Fruit fly (Drosophila melanogaster) whole organism, embryonic: Measurements from ENCODE around the gene Abl.

Experiments used
- BEAF-32 ChIP-seq: fragments of 200-800 bp; sonication (Bioruptor generic); optimal IDR thresholded peaks from 3 replicates; lab custom pipeline; 2017; ENCODE audit warnings: missing biosample characterization, missing genetic modification characterization, mild to moderate bottlenecking, moderate library complexity, missing genetic modification reagents
- CG10209 ChIP-seq: fragments of 200-800 bp; sonication (Bioruptor generic); optimal IDR thresholded peaks from 3 replicates; lab custom pipeline; 2017; ENCODE audit warnings: missing biosample characterization, mild to moderate bottlenecking, missing genetic modification characterization, missing genetic modification reagents
- CG11247 ChIP-seq: fragments of 200-800 bp; sonication (Bioruptor generic); IDR thresholded peaks from 2 replicates; pipeline ENCODE4 v1.3.6; 2022; ENCODE audit warnings: missing biosample characterization, missing genetic modification characterization
- CG12155 ChIP-seq: fragments of 200-800 bp; sonication (Bioruptor generic); optimal IDR thresholded peaks from 3 replicates; lab custom pipeline; 2016; ENCODE audit warnings: missing biosample characterization, missing genetic modification characterization
- CG12744 ChIP-seq: fragments of 200-800 bp; sonication (Bioruptor generic); optimal IDR thresholded peaks from 2 replicates; lab custom pipeline; 2016; ENCODE audit warnings: missing biosample characterization, missing genetic modification characterization
- CG1529 ChIP-seq: fragments of 200-800 bp; sonication (Bioruptor generic); optimal IDR thresholded peaks from 3 replicates; lab custom pipeline; 2018; ENCODE audit warnings: missing biosample characterization, missing genetic modification characterization
- CG1603 ChIP-seq: fragments of 200-800 bp; sonication (Bioruptor generic); optimal IDR thresholded peaks from 2 replicates; lab custom pipeline; 2019; ENCODE audit warnings: missing biosample characterization, mild to moderate bottlenecking, missing genetic modification characterization, moderate library complexity
- CG16813 ChIP-seq: fragments of 200-800 bp; sonication (Bioruptor generic); IDR thresholded peaks from 3 replicates; pipeline ENCODE4 v1.3.6; 2022; ENCODE audit warnings: missing biosample characterization, missing genetic modification characterization; ENCODE audit not compliant: partially characterized antibody
- CG18262 ChIP-seq: fragments of 200-800 bp; optimal IDR thresholded peaks from 3 replicates; lab custom pipeline; 2019; ENCODE audit warnings: missing biosample characterization, mild to moderate bottlenecking, missing genetic modification characterization, moderate library complexity
- CG2116 ChIP-seq: fragments of 200-800 bp; sonication (Bioruptor generic); optimal IDR thresholded peaks from 3 replicates; lab custom pipeline; 2018; ENCODE audit warnings: missing biosample characterization, mild to moderate bottlenecking, missing genetic modification characterization
- CG2129 ChIP-seq: fragments of 200-800 bp; sonication (Bioruptor generic); IDR thresholded peaks from 2 replicates; pipeline ENCODE4 v1.3.6; 2022; ENCODE audit warnings: missing biosample characterization, missing genetic modification characterization; ENCODE audit not compliant: partially characterized antibody
- CG6683 ChIP-seq: fragments of 200-800 bp; sonication (Bioruptor generic); optimal IDR thresholded peaks from 2 replicates; lab custom pipeline; 2017; ENCODE audit warnings: missing biosample characterization, mild to moderate bottlenecking, missing genetic modification characterization, missing genetic modification reagents
- CG6791 ChIP-seq: fragments of 200-800 bp; sonication (Bioruptor generic); IDR thresholded peaks from 3 replicates; pipeline ENCODE4 v1.3.6; 2022; ENCODE audit warnings: missing biosample characterization, missing genetic modification characterization; ENCODE audit not compliant: partially characterized antibody
- CG8089 ChIP-seq: fragments of 200-800 bp; sonication (Bioruptor generic); optimal IDR thresholded peaks from 3 replicates; lab custom pipeline; 2016; ENCODE audit warnings: missing biosample characterization, missing genetic modification characterization
- D19B ChIP-seq: fragments of 200-800 bp; sonication (Bioruptor generic); optimal IDR thresholded peaks from 2 replicates; lab custom pipeline; 2017; ENCODE audit warnings: missing biosample characterization, mild to moderate bottlenecking, missing genetic modification characterization
- Dad ChIP-seq: fragments of 200-800 bp; sonication (Bioruptor generic); optimal IDR thresholded peaks from 3 replicates; lab custom pipeline; 2016; ENCODE audit warnings: missing biosample characterization, missing genetic modification characterization
- Dbx ChIP-seq: fragments of 200-800 bp; sonication (Bioruptor generic); IDR thresholded peaks from 3 replicates; pipeline ENCODE4 v1.3.6; 2022; ENCODE audit warnings: missing biosample characterization, missing genetic modification characterization
- Deaf1 ChIP-seq: fragments of 200-800 bp; optimal IDR thresholded peaks from 3 replicates; lab custom pipeline; 2019; ENCODE audit warnings: missing biosample characterization, mild to moderate bottlenecking, missing genetic modification characterization, moderate library complexity
- ERR ChIP-seq: fragments of 200-800 bp; sonication (Bioruptor generic); optimal IDR thresholded peaks from 2 replicates; lab custom pipeline; 2016; ENCODE audit warnings: missing biosample characterization, missing genetic modification characterization
- Fer1 ChIP-seq: fragments of 200-800 bp; sonication (Bioruptor generic); optimal IDR thresholded peaks from 2 replicates; lab custom pipeline; 2017; ENCODE audit warnings: missing biosample characterization, mild to moderate bottlenecking, missing genetic modification characterization
- Gsc ChIP-seq: fragments of 200-800 bp; sonication (Bioruptor generic); IDR thresholded peaks from 2 replicates; pipeline ENCODE4 v1.3.6; 2022; ENCODE audit warnings: missing biosample characterization, missing genetic modification characterization
- Hey ChIP-seq: fragments of 200-800 bp; sonication (Bioruptor generic); optimal IDR thresholded peaks from 3 replicates; lab custom pipeline; 2018; ENCODE audit warnings: missing biosample characterization, mild to moderate bottlenecking, missing genetic modification characterization
- Hmx ChIP-seq: fragments of 200-800 bp; sonication (Bioruptor generic); optimal IDR thresholded peaks from 2 replicates; lab custom pipeline; 2016; ENCODE audit warnings: missing biosample characterization, missing genetic modification characterization
- Mad ChIP-seq: fragments of 200-800 bp; sonication (Bioruptor generic); optimal IDR thresholded peaks from 2 replicates; lab custom pipeline; 2016; ENCODE audit warnings: missing biosample characterization, missing genetic modification characterization
- Meics ChIP-seq: fragments of 200-800 bp; sonication (Bioruptor generic); optimal IDR thresholded peaks from 2 replicates; lab custom pipeline; 2017; ENCODE audit warnings: missing biosample characterization, mild to moderate bottlenecking, missing genetic modification characterization
- Mes4 ChIP-seq: fragments of 200-800 bp; sonication (Bioruptor generic); optimal IDR thresholded peaks from 2 replicates; lab custom pipeline; 2016; ENCODE audit warnings: missing biosample characterization, missing genetic modification characterization
- NC2β ChIP-seq: fragments of 200-800 bp; sonication (Bioruptor generic); optimal IDR thresholded peaks from 2 replicates; lab custom pipeline; 2016; ENCODE audit warnings: missing biosample characterization, missing genetic modification characterization
- NfI ChIP-seq: fragments of 200-800 bp; sonication (Bioruptor generic); optimal IDR thresholded peaks from 3 replicates; lab custom pipeline; 2018; ENCODE audit warnings: missing biosample characterization, mild to moderate bottlenecking, missing genetic modification characterization, moderate library complexity
- Oli ChIP-seq: fragments of 200-800 bp; sonication (Bioruptor generic); optimal IDR thresholded peaks from 2 replicates; lab custom pipeline; 2018; ENCODE audit warnings: missing biosample characterization, mild to moderate bottlenecking, missing genetic modification characterization, moderate library complexity
- Trl ChIP-seq, 3 experiments: fragments of >200 bp in 2 of 3; fragments of 200-800 bp in 1 of 3; sonication (Bioruptor generic) in 1 of 3; optimal IDR thresholded peaks; 2 replicates in 1 of 3; 3 replicates in 2 of 3; lab custom pipeline; 2016 to 2017; ENCODE audit warnings: missing biosample characterization in 1 of 3, missing genetic modification characterization in 1 of 3
- bab2 ChIP-seq: fragments of 200-800 bp; sonication (Bioruptor generic); optimal IDR thresholded peaks from 2 replicates; lab custom pipeline; 2016; ENCODE audit warnings: missing biosample characterization, missing genetic modification characterization
- chif ChIP-seq, 2 experiments: fragments of 200-800 bp; sonication (Bioruptor generic); optimal IDR thresholded peaks; 3 replicates each; lab custom pipeline; 2016; ENCODE audit warnings: missing biosample characterization in 2 of 2, missing genetic modification characterization in 2 of 2
- crc ChIP-seq: fragments of 200-800 bp; sonication (Bioruptor generic); optimal IDR thresholded peaks from 2 replicates; lab custom pipeline; 2016; ENCODE audit warnings: missing biosample characterization, missing genetic modification characterization
- cwo ChIP-seq: fragments of 200-800 bp; sonication (Bioruptor generic); optimal IDR thresholded peaks from 3 replicates; lab custom pipeline; 2017; ENCODE audit warnings: missing biosample characterization, missing genetic modification characterization, mild to moderate bottlenecking, moderate library complexity, missing genetic modification reagents
- en ChIP-seq: fragments of 200-800 bp; sonication (Bioruptor generic); optimal IDR thresholded peaks from 2 replicates; lab custom pipeline; 2016; ENCODE audit warnings: missing biosample characterization, missing genetic modification characterization
- gsb ChIP-seq: fragments of 200-800 bp; sonication (Bioruptor generic); IDR thresholded peaks from 2 replicates; pipeline ENCODE4 v1.3.6; 2022; ENCODE audit warnings: missing biosample characterization, missing genetic modification characterization
- gsb-n ChIP-seq: fragments of 200-800 bp; sonication (Bioruptor generic); optimal IDR thresholded peaks from 3 replicates; lab custom pipeline; 2018; ENCODE audit warnings: missing biosample characterization, mild to moderate bottlenecking, missing genetic modification characterization
- kah ChIP-seq: fragments of 200-800 bp; sonication (Bioruptor generic); optimal IDR thresholded peaks from 2 replicates; lab custom pipeline; 2018; ENCODE audit warnings: missing biosample characterization, mild to moderate bottlenecking, missing genetic modification characterization
- lbe ChIP-seq: fragments of 200-800 bp; sonication (Bioruptor generic); optimal IDR thresholded peaks from 2 replicates; lab custom pipeline; 2016; ENCODE audit warnings: missing biosample characterization, mild to moderate bottlenecking, missing genetic modification characterization
- nerfin-1 ChIP-seq: fragments of 200-800 bp; sonication (Bioruptor generic); optimal IDR thresholded peaks from 3 replicates; lab custom pipeline; 2019; ENCODE audit warnings: missing biosample characterization, mild to moderate bottlenecking, missing genetic modification characterization, moderate library complexity
- otp ChIP-seq: fragments of 200-800 bp; sonication (Bioruptor generic); IDR thresholded peaks from 3 replicates; pipeline ENCODE4, ENCODE4 v1.3.6; 2022; ENCODE audit warnings: missing biosample characterization, missing genetic modification characterization
- peb ChIP-seq: fragments of 200-800 bp; sonication (Bioruptor generic); IDR thresholded peaks from 2 replicates; pipeline ENCODE4 v1.3.6; 2022; ENCODE audit warnings: missing biosample characterization, missing genetic modification characterization
- row ChIP-seq: fragments of 200-800 bp; sonication (Bioruptor generic); IDR thresholded peaks from 3 replicates; pipeline ENCODE4 v1.3.6; 2022; ENCODE audit warnings: missing biosample characterization, missing genetic modification characterization
- schlank ChIP-seq: fragments of 200-800 bp; sonication (Bioruptor generic); optimal IDR thresholded peaks from 2 replicates; lab custom pipeline; 2018; ENCODE audit warnings: missing biosample characterization, mild to moderate bottlenecking, missing genetic modification characterization
- seq ChIP-seq: fragments of 200-800 bp; sonication (Bioruptor generic); IDR thresholded peaks from 2 replicates; pipeline ENCODE4 v1.3.6; 2022; ENCODE audit warnings: missing biosample characterization, missing genetic modification characterization
- sima ChIP-seq: fragments of 200-800 bp; sonication (Bioruptor generic); optimal IDR thresholded peaks from 2 replicates; lab custom pipeline; 2016; ENCODE audit warnings: missing biosample characterization, missing genetic modification characterization
- stc ChIP-seq: fragments of 200-800 bp; sonication (Bioruptor generic); IDR thresholded peaks from 2 replicates; pipeline ENCODE4 v1.3.6; 2022; ENCODE audit warnings: missing biosample characterization, missing genetic modification characterization
- stwl ChIP-seq: fragments of 200-800 bp; sonication (Bioruptor generic); optimal IDR thresholded peaks from 3 replicates; lab custom pipeline; 2018; ENCODE audit warnings: missing biosample characterization, mild to moderate bottlenecking, missing genetic modification characterization, moderate library complexity
- twi ChIP-seq: fragments of 200-800 bp; optimal IDR thresholded peaks from 2 replicates; lab custom pipeline; 2019; ENCODE audit warnings: missing biosample characterization, mild to moderate bottlenecking, missing genetic modification characterization, moderate library complexity
- vfl ChIP-seq: fragments of 200-800 bp; sonication (Bioruptor generic); optimal IDR thresholded peaks from 2 replicates; lab custom pipeline; 2016; ENCODE audit warnings: missing biosample characterization, missing genetic modification characterization
- zen ChIP-seq: fragments of 200-800 bp; sonication (Bioruptor generic); optimal IDR thresholded peaks from 3 replicates; lab custom pipeline; 2018; ENCODE audit warnings: missing biosample characterization, mild to moderate bottlenecking, missing genetic modification characterization, moderate library complexity

The Abl gene

DNA sequence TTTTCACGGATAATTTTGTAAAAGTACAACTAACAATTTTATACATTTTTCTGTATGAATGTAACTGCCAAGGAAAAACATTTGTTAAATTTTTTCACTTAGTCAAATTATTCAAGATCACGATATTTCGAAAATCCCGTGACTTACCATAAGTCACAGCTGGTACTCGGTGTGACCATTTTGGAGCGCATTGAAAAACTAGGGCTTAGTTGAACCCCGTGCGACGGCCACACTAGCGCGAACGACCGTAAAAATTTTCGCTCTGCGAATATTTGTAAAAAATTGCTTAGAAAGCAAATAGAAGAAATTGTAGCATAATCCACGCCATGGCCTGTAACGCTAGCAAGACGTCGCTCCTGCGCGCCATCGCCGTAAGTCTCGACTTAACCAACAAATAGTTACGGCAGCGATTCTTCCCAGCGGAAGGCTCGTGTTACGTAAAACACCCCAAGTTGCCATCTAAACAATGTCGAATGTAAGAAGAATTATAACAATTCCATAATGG lies 63.6 kb downstream of the Abl start, which contains the start of gene UQCR-C2 (continued):
- TF ChIP-seq Dad: no peak
- TF ChIP-seq CG1529 (GFP tag; lab: Kevin White, UChicago): no peak
- no peak for TF ChIP-seq crc (GFP tag; lab: Kevin White, UChicago)
- TF ChIP-seq CG6791 (GFP tag; lab: Robert Waterston, UW): peak; percentile 19; the same call in 1 of the 3 replicates
- no peak for TF ChIP-seq CG11247 (GFP tag; lab: Robert Waterston, UW)
- no peak for TF ChIP-seq schlank (tag; lab: Kevin White, UChicago)
- no peak for TF ChIP-seq CG8089 (GFP tag; lab: Kevin White, UChicago)
- no peak for TF ChIP-seq kah (GFP tag; lab: Kevin White, UChicago)
- TF ChIP-seq sima: no peak
- no peak for TF ChIP-seq Hmx (GFP tag; lab: Kevin White, UChicago)
- TF ChIP-seq lbe: no peak
- peak; percentile 52; the same call in 2 of the 3 replicates for TF ChIP-seq CG16813 (GFP tag; lab: Robert Waterston, UW)
- no peak for TF ChIP-seq Mad (GFP tag; lab: Kevin White, UChicago)
- TF ChIP-seq Mes4 (GFP tag; lab: Kevin White, UChicago): no peak
- no peak for TF ChIP-seq vfl (GFP tag; lab: Kevin White, UChicago)
- TF ChIP-seq Fer1: peak; percentile 42
- no peak for TF ChIP-seq CG18262 (tag; lab: Kevin White, UChicago)
- peak; percentile 23 for TF ChIP-seq twi (tag; lab: Kevin White, UChicago)
- TF ChIP-seq gsb-n (tag; lab: Kevin White, UChicago): no peak
- no peak for TF ChIP-seq CG2129 (GFP tag; lab: Robert Waterston, UW)
- no peak for TF ChIP-seq Hey (tag; lab: Kevin White, UChicago)
- no peak for TF ChIP-seq Dbx (GFP tag; lab: Robert Waterston, UW)
- TF ChIP-seq zen (tag; lab: Kevin White, UChicago): peak; percentile 23
- no peak for TF ChIP-seq CG6683 (GFP tag; lab: Kevin White, UChicago)
- TF ChIP-seq peb (GFP tag; lab: Robert Waterston, UW): no peak
- no peak for TF ChIP-seq ERR
- no peak for TF ChIP-seq stc (GFP tag; lab: Robert Waterston, UW)
- TF ChIP-seq D19B (GFP tag; lab: Kevin White, UChicago): no peak
- no peak for TF ChIP-seq cwo (GFP tag; lab: Kevin White, UChicago)
- peak; percentile 61 for TF ChIP-seq BEAF-32
- TF ChIP-seq CG2116 (GFP tag; lab: Kevin White, UChicago): peak; percentile 44
- peak; percentile 8 for TF ChIP-seq NfI (GFP tag; lab: Kevin White, UChicago)
- no peak for TF ChIP-seq CG12744
- no peak for TF ChIP-seq Oli
- TF ChIP-seq en: no peak
- no peak for TF ChIP-seq CG10209
- TF ChIP-seq CG12155 (GFP tag; lab: Kevin White, UChicago): no peak
- peak; percentile 71 for TF ChIP-seq stwl
- peak; percentile 92 for TF ChIP-seq row (GFP tag; lab: Robert Waterston, UW)
- TF ChIP-seq Deaf1: no peak
- TF ChIP-seq Meics: no peak
- TF ChIP-seq Trl (optimal IDR thresholded peaks at IDR 0.05; lab: Kevin White, UChicago): no peak
- no peak for TF ChIP-seq Trl (GFP tag; optimal IDR thresholded peaks at IDR 0.05; lab: Kevin White, UChicago)
- no peak for TF ChIP-seq Gsc (GFP tag; lab: Robert Waterston, UW)
- no peak for TF ChIP-seq otp (GFP tag; lab: Robert Waterston, UW)
- peak; percentile 58 for TF ChIP-seq NC2β (GFP tag; lab: Kevin White, UChicago)
- TF ChIP-seq chif (GFP tag; optimal IDR thresholded peaks at IDR 0.05; lab: Kevin White, UChicago): no peak
- TF ChIP-seq bab2 (GFP tag; lab: Kevin White, UChicago): no peak
- TF ChIP-seq gsb (GFP tag; lab: Robert Waterston, UW): no peak
- TF ChIP-seq CG1603: peak; percentile 79
- TF ChIP-seq seq (GFP tag; lab: Robert Waterston, UW): no peak
- peak; percentile 20 for TF ChIP-seq nerfin-1 (tag; lab: Kevin White, UChicago)
